Worm (Caenorhabditis elegans) whole organism, young adult: ENCODE results near the gene R11D1.10.

ENCODE experiments used
- B0035.1 ChIP-seq: sonication (generic microtip); optimal IDR thresholded peaks from 2 replicates; lab custom pipeline; 2016; ENCODE audit warnings: missing genetic modification characterization, mild to moderate bottlenecking, missing compliant biosample characterization, missing genotype, missing genetic modification reagents
- B0336.3 ChIP-seq: fragments of 200-800 bp; sonication (Bioruptor generic); IDR thresholded peaks from 2 replicates; pipeline ENCODE4 v1.3.6; 2022; ENCODE audit warnings: missing genetic modification characterization, missing compliant biosample characterization
- F23B12.7 ChIP-seq: sonication (generic microtip); optimal IDR thresholded peaks from 2 replicates; lab custom pipeline; 2017; ENCODE audit warnings: missing genetic modification characterization, mild to moderate bottlenecking, missing compliant biosample characterization, antibody characterized with exemption, moderate library complexity; ENCODE audit not compliant: insufficient read depth
- F33H1.4 ChIP-seq: fragments of 200-800 bp; sonication (Bioruptor generic); IDR thresholded peaks from 2 replicates; pipeline ENCODE4 v1.3.6; 2022; ENCODE audit warnings: missing genetic modification reagents, missing genetic modification characterization, missing compliant biosample characterization
- F49E8.2 ChIP-seq: sonication (generic microtip); optimal IDR thresholded peaks from 3 replicates; lab custom pipeline; 2017; ENCODE audit warnings: missing genetic modification characterization, mild to moderate bottlenecking, missing compliant biosample characterization, antibody characterized with exemption, moderate library complexity; ENCODE audit not compliant: insufficient read depth
- T26A5.8 ChIP-seq: sonication (generic microtip); optimal IDR thresholded peaks from 2 replicates; lab custom pipeline; 2016; ENCODE audit warnings: missing genetic modification characterization, missing compliant biosample characterization
- Y53G8AR.9 ChIP-seq: fragments of 200-800 bp; sonication (Bioruptor generic); conservative IDR thresholded peaks from 2 replicates; pipeline ENCODE4 v1.3.6; 2022; ENCODE audit warnings: missing genetic modification reagents, missing genetic modification characterization, missing compliant biosample characterization
- Y67H2A.10 ChIP-seq: fragments of 200-800 bp; sonication (Bioruptor generic); conservative IDR thresholded peaks from 2 replicates; pipeline ENCODE4 v1.3.6; 2022; ENCODE audit warnings: missing genetic modification reagents, missing genetic modification characterization, missing compliant biosample characterization
- Y79H2A.3 ChIP-seq: fragments of 200-800 bp; sonication (Bioruptor generic); conservative IDR thresholded peaks from 2 replicates; pipeline ENCODE4 v1.3.6; 2022; ENCODE audit warnings: missing genetic modification reagents, missing genetic modification characterization, missing compliant biosample characterization
- ZK185.1 ChIP-seq: sonication (generic microtip); optimal IDR thresholded peaks from 2 replicates; lab custom pipeline; 2016; ENCODE audit warnings: mild to moderate bottlenecking, missing genetic modification characterization, missing compliant biosample characterization; ENCODE audit not compliant: poor library complexity, severe bottlenecking
- akir-1 ChIP-seq: fragments of 200-800 bp; sonication (Bioruptor generic); optimal IDR thresholded peaks from 2 replicates; lab custom pipeline; 2018; ENCODE audit warnings: mild to moderate bottlenecking, missing genetic modification characterization, moderate library complexity, missing compliant biosample characterization
- ama-1 ChIP-seq, 3 experiments: fragments of 150-350 bp in 1 of 3; sonication (generic microtip) in 2 of 3; optimal IDR thresholded peaks; 2 replicates each; lab custom pipeline; 2014 to 2018; ENCODE audit warnings: missing biosample characterization in 2 of 3, missing genetic modification characterization in 2 of 3, missing genetic modification reagents in 2 of 3
- atf-7 ChIP-seq: sonication (generic microtip); optimal IDR thresholded peaks from 2 replicates; lab custom pipeline; 2017; ENCODE audit warnings: mild to moderate bottlenecking, missing genetic modification characterization, missing compliant biosample characterization
- attf-6 ChIP-seq: fragments of 200-800 bp; sonication (Bioruptor generic); IDR thresholded peaks from 2 replicates; pipeline ENCODE4 v1.3.6; 2022; ENCODE audit warnings: missing genetic modification reagents, missing genetic modification characterization, missing compliant biosample characterization
- bed-1 ChIP-seq: fragments of 200-800 bp; sonication (Bioruptor generic); IDR thresholded peaks from 2 replicates; pipeline ENCODE4 v1.3.6; 2022; ENCODE audit warnings: missing genetic modification reagents, missing genetic modification characterization, missing compliant biosample characterization
- cebp-2 ChIP-seq: fragments of 200-800 bp; sonication (Bioruptor generic); IDR thresholded peaks from 2 replicates; pipeline ENCODE4 v1.3.6; 2022; ENCODE audit warnings: missing genetic modification characterization, missing compliant biosample characterization
- ceh-27 ChIP-seq: fragments of 200-800 bp; sonication (Bioruptor generic); optimal IDR thresholded peaks from 2 replicates; lab custom pipeline; 2018; ENCODE audit warnings: mild to moderate bottlenecking, missing genetic modification characterization, moderate library complexity, missing compliant biosample characterization
- ceh-79 ChIP-seq: sonication (generic microtip); optimal IDR thresholded peaks from 2 replicates; lab custom pipeline; 2017; ENCODE audit warnings: mild to moderate bottlenecking, missing genetic modification characterization, missing compliant biosample characterization
- die-1 ChIP-seq: sonication (generic microtip); optimal IDR thresholded peaks from 2 replicates; lab custom pipeline; 2016; ENCODE audit warnings: missing genotype, mild to moderate bottlenecking, missing genetic modification characterization, missing compliant biosample characterization
- dpl-1 ChIP-seq: fragments of 150-350 bp; optimal IDR thresholded peaks from 2 replicates; lab custom pipeline; 2014; ENCODE audit warnings: missing biosample characterization, missing genetic modification reagents, missing genetic modification characterization
- efl-1 ChIP-seq: fragments of 150-350 bp; optimal IDR thresholded peaks from 2 replicates; lab custom pipeline; 2014; ENCODE audit warnings: missing biosample characterization, missing genetic modification reagents, missing genetic modification characterization
- ets-4 ChIP-seq: fragments of 200-800 bp; sonication (Bioruptor generic); optimal IDR thresholded peaks from 2 replicates; lab custom pipeline; 2018; ENCODE audit warnings: mild to moderate bottlenecking, missing genetic modification characterization, missing compliant biosample characterization
- fkh-3 ChIP-seq: sonication (generic microtip); optimal IDR thresholded peaks from 2 replicates; lab custom pipeline; 2016; ENCODE audit warnings: mild to moderate bottlenecking, missing genetic modification characterization, missing compliant biosample characterization
- hlh-12 ChIP-seq: sonication (generic microtip); optimal IDR thresholded peaks from 2 replicates; lab custom pipeline; 2016; ENCODE audit warnings: missing genetic modification characterization, missing compliant biosample characterization
- hlh-26 ChIP-seq: fragments of 200-800 bp; sonication (Bioruptor generic); conservative IDR thresholded peaks from 2 replicates; pipeline ENCODE4 v1.3.6; 2022; ENCODE audit warnings: missing genetic modification reagents, missing genetic modification characterization, missing compliant biosample characterization
- hmg-20 ChIP-seq: fragments of 200-800 bp; sonication (Bioruptor generic); IDR thresholded peaks from 2 replicates; pipeline ENCODE4 v1.3.6; 2022; ENCODE audit warnings: missing genetic modification reagents, missing genetic modification characterization, missing compliant biosample characterization
- hrde-1 ChIP-seq: sonication (generic microtip); optimal IDR thresholded peaks from 2 replicates; lab custom pipeline; 2016; ENCODE audit warnings: missing genetic modification characterization, mild to moderate bottlenecking, missing compliant biosample characterization, moderate library complexity, missing genotype, missing genetic modification reagents, borderline replicate concordance
- lag-1 ChIP-seq: fragments of 200-800 bp; sonication (Bioruptor generic); IDR thresholded peaks from 2 replicates; pipeline ENCODE4 v1.3.6; 2022; ENCODE audit warnings: missing genetic modification reagents, missing genetic modification characterization, missing compliant biosample characterization
- let-607 ChIP-seq, 2 experiments: fragments of 200-800 bp in 1 of 2; sonication (Bioruptor generic) in 1 of 2; sonication (generic microtip) in 1 of 2; optimal IDR thresholded peaks; 2 replicates each; lab custom pipeline; 2016 to 2018; ENCODE audit warnings: mild to moderate bottlenecking in 2 of 2, missing compliant biosample characterization in 2 of 2, missing genetic modification characterization in 2 of 2, moderate library complexity in 2 of 2, missing genotype in 1 of 2
- lin-54 ChIP-seq: fragments of 200-800 bp; sonication (Bioruptor generic); optimal IDR thresholded peaks from 2 replicates; lab custom pipeline; 2018; ENCODE audit warnings: mild to moderate bottlenecking, missing genetic modification characterization, missing compliant biosample characterization
- lir-1 ChIP-seq: fragments of 200-800 bp; sonication (Bioruptor generic); conservative IDR thresholded peaks from 2 replicates; pipeline ENCODE4 v1.3.6; 2022; ENCODE audit warnings: missing genetic modification reagents, missing genetic modification characterization, missing compliant biosample characterization
- lsl-1 ChIP-seq: fragments of 200-800 bp; sonication (Bioruptor generic); optimal IDR thresholded peaks from 2 replicates; lab custom pipeline; 2018; ENCODE audit warnings: mild to moderate bottlenecking, missing genetic modification characterization, moderate library complexity, missing compliant biosample characterization
- madf-10 ChIP-seq: sonication (generic microtip); optimal IDR thresholded peaks from 2 replicates; lab custom pipeline; 2016; ENCODE audit warnings: mild to moderate bottlenecking, missing genetic modification characterization, missing compliant biosample characterization
- nfya-1 ChIP-seq: sonication (generic microtip); optimal IDR thresholded peaks from 2 replicates; lab custom pipeline; 2017; ENCODE audit warnings: antibody characterized with exemption, missing compliant biosample characterization, missing genetic modification characterization, borderline replicate concordance; ENCODE audit not compliant: insufficient read depth
- nhr-120 ChIP-seq: fragments of 200-800 bp; sonication (Bioruptor generic); IDR thresholded peaks from 2 replicates; pipeline ENCODE4 v1.3.6; 2022; ENCODE audit warnings: missing genetic modification characterization, missing compliant biosample characterization
- nhr-90 ChIP-seq: sonication (generic microtip); optimal IDR thresholded peaks from 2 replicates; lab custom pipeline; 2016; ENCODE audit warnings: missing genotype, mild to moderate bottlenecking, missing genetic modification characterization, missing compliant biosample characterization
- pbrm-1 ChIP-seq: fragments of 200-800 bp; sonication (Bioruptor generic); IDR thresholded peaks from 2 replicates; pipeline ENCODE4 v1.3.6; 2022; ENCODE audit warnings: missing genetic modification reagents, missing genetic modification characterization, missing compliant biosample characterization
- rec-8 ChIP-seq, 2 experiments: sonication (generic microtip); optimal IDR thresholded peaks; 2 replicates each; lab custom pipeline; 2016; ENCODE audit warnings: mild to moderate bottlenecking in 2 of 2, missing genetic modification characterization in 2 of 2, missing genetic modification reagents in 2 of 2, missing genotype in 2 of 2, missing biosample characterization in 1 of 2, missing compliant biosample characterization in 1 of 2, moderate library complexity in 1 of 2
- sdz-38 ChIP-seq: sonication (generic microtip); optimal IDR thresholded peaks from 2 replicates; lab custom pipeline; 2016; ENCODE audit warnings: missing genotype, missing genetic modification characterization, missing compliant biosample characterization
- snpc-1.1 ChIP-seq: sonication (generic microtip); optimal IDR thresholded peaks from 2 replicates; lab custom pipeline; 2017; ENCODE audit warnings: missing genetic modification characterization, mild to moderate bottlenecking, missing compliant biosample characterization, antibody characterized with exemption, moderate library complexity, missing genotype, missing genetic modification reagents; ENCODE audit not compliant: insufficient read depth
- snpc-3.4 ChIP-seq: sonication (generic microtip); optimal IDR thresholded peaks from 2 replicates; lab custom pipeline; 2017; ENCODE audit warnings: missing genetic modification characterization, mild to moderate bottlenecking, missing compliant biosample characterization, antibody characterized with exemption, moderate library complexity, missing genotype, missing genetic modification reagents
- unc-130 ChIP-seq: sonication (generic microtip); optimal IDR thresholded peaks from 2 replicates; lab custom pipeline; 2016; ENCODE audit warnings: missing genetic modification reagents, missing genetic modification characterization, missing compliant biosample characterization
- zfh-2 ChIP-seq: fragments of 200-800 bp; sonication (Bioruptor generic); conservative IDR thresholded peaks from 2 replicates; pipeline ENCODE4 v1.3.6; 2022; ENCODE audit warnings: missing genetic modification reagents, missing genetic modification characterization, missing compliant biosample characterization
- ztf-22 ChIP-seq: fragments of 200-800 bp; sonication (Bioruptor generic); optimal IDR thresholded peaks from 2 replicates; lab custom pipeline; 2018; ENCODE audit warnings: mild to moderate bottlenecking, missing genetic modification characterization, moderate library complexity, missing compliant biosample characterization
- ztf-25 ChIP-seq: fragments of 200-800 bp; sonication (Bioruptor generic); IDR thresholded peaks from 2 replicates; pipeline ENCODE4 v1.3.6; 2022; ENCODE audit warnings: missing genetic modification reagents, missing genetic modification characterization, missing compliant biosample characterization
- ztf-28 ChIP-seq: fragments of 200-800 bp; sonication (Bioruptor generic); IDR thresholded peaks from 2 replicates; pipeline ENCODE4 v1.3.6; 2022; ENCODE audit warnings: missing genetic modification reagents, missing genetic modification characterization, missing compliant biosample characterization
- ztf-6 ChIP-seq: fragments of 200-800 bp; sonication (Bioruptor generic); IDR thresholded peaks from 2 replicates; pipeline ENCODE4 v1.3.6; 2022; ENCODE audit warnings: missing genetic modification reagents, missing genetic modification characterization, missing compliant biosample characterization

Gene R11D1.10

ce11 chrV:12728062-12728665, 1.2 kb upstream of the R11D1.10 start, which contains the start of the genes rpl-28 and mrpl-49 (continued):
- TF ChIP-seq hlh-26 (GFP tag; lab: Robert Waterston, UW), result no peak
- TF ChIP-seq Y79H2A.3, result no peak
- no peak for TF ChIP-seq lir-1 (GFP tag; lab: Robert Waterston, UW)
- no peak for TF ChIP-seq rec-8 (tag; optimal IDR thresholded peaks at IDR 0.05; lab: Kevin White, UChicago)
- no peak for TF ChIP-seq ztf-25
- no peak for TF ChIP-seq ztf-6 (GFP tag; lab: Robert Waterston, UW)
- no peak for TF ChIP-seq lag-1
- no peak for TF ChIP-seq unc-130 (GFP tag; lab: Kevin White, UChicago)
- TF ChIP-seq pbrm-1 (GFP tag; lab: Robert Waterston, UW), result no peak
- TF ChIP-seq Y53G8AR.9 (GFP tag; lab: Robert Waterston, UW), result peak; percentile 48; the same call in 1 of the 2 replicates
- TF ChIP-seq snpc-3.4 (tag; lab: Kevin White, UChicago), result no peak
- peak; percentile 46; the same call in 1 of the 2 replicates for TF ChIP-seq F33H1.4 (GFP tag; lab: Robert Waterston, UW)
- no peak for TF ChIP-seq hrde-1 (tag; lab: Kevin White, UChicago)
- no peak for TF ChIP-seq ets-4
- TF ChIP-seq let-607 (tag; optimal IDR thresholded peaks at IDR 0.05; lab: Kevin White, UChicago), result no peak
- TF ChIP-seq dpl-1 (GFP tag; lab: Kevin White, UChicago), result no peak
- no peak for TF ChIP-seq nhr-90
- no peak for TF ChIP-seq sdz-38 (tag; lab: Kevin White, UChicago)
- TF ChIP-seq B0035.1 (tag; lab: Kevin White, UChicago), result no peak
- no peak for TF ChIP-seq fkh-3
- TF ChIP-seq nfya-1 (tag; lab: Kevin White, UChicago), result no peak
- no peak for TF ChIP-seq die-1
- TF ChIP-seq B0336.3 (GFP tag; lab: Robert Waterston, UW), result no peak
- TF ChIP-seq madf-10 (tag; lab: Kevin White, UChicago), result no peak
- TF ChIP-seq nhr-120, result no peak
- no peak for TF ChIP-seq snpc-1.1
- TF ChIP-seq hmg-20 (GFP tag; lab: Robert Waterston, UW), result no peak
- TF ChIP-seq ZK185.1 (tag; lab: Kevin White, UChicago), result peak; percentile 44
- TF ChIP-seq zfh-2 (GFP tag; lab: Robert Waterston, UW), result no peak
- TF ChIP-seq T26A5.8 (tag; lab: Kevin White, UChicago), result no peak
- TF ChIP-seq Y67H2A.10 (GFP tag; lab: Robert Waterston, UW), result no peak
- TF ChIP-seq atf-7 (tag; lab: Kevin White, UChicago), result no peak
- TF ChIP-seq akir-1 (GFP tag; lab: Kevin White, UChicago), result no peak
- peak; percentile 71 for TF ChIP-seq lin-54
- TF ChIP-seq ceh-27 (GFP tag; lab: Kevin White, UChicago), result peak; percentile 34
- no peak for TF ChIP-seq bed-1 (GFP tag; lab: Robert Waterston, UW)
- TF ChIP-seq lsl-1, result peak; percentile 56
- TF ChIP-seq attf-6 (GFP tag; lab: Robert Waterston, UW), result no peak
- peak; percentile 23 for TF ChIP-seq efl-1 (GFP tag; lab: Kevin White, UChicago)
- peak; percentile 42 for TF ChIP-seq F49E8.2
- no peak for TF ChIP-seq cebp-2 (GFP tag; lab: Robert Waterston, UW)
- TF ChIP-seq ztf-28, result no peak
- no peak for TF ChIP-seq ztf-22
- TF ChIP-seq F23B12.7 (tag; lab: Kevin White, UChicago), result peak; percentile 91
- TF ChIP-seq ama-1 (optimal IDR thresholded peaks at IDR 0.05; lab: Kevin White, UChicago), result no peak
- no peak for TF ChIP-seq ama-1 (GFP tag; optimal IDR thresholded peaks at IDR 0.05; lab: Kevin White, UChicago)
- no peak for TF ChIP-seq ceh-79 (tag; lab: Kevin White, UChicago)
- TF ChIP-seq hlh-12 (tag; lab: Kevin White, UChicago), result no peak
